Fruit fly (Drosophila melanogaster) whole organism: Measurements from ENCODE around the gene CG13786.

Source experiments
- CG8478 ChIP-seq: fragments of >200 bp; optimal IDR thresholded peaks from 2 replicates; lab custom pipeline; 2018; ENCODE audit warnings: inconsistent platforms
- pan ChIP-seq: fragments of >200 bp; optimal IDR thresholded peaks from 2 replicates; lab custom pipeline; 2017
- usp ChIP-seq: fragments of >200 bp; optimal IDR thresholded peaks from 2 replicates; lab custom pipeline; 2017; ENCODE audit warnings: missing biosample characterization, missing genetic modification characterization, mixed read lengths

- TF ChIP-seq pan (lab: Kevin White, UChicago) (no peak), usp (GFP tag; lab: Kevin White, UChicago) (no peak), CG8478 (no peak)
Observed at dm6 chr2L:7254712-7255183, 2.0 kb upstream of the CG13786 start.
